Worm (Caenorhabditis elegans) whole organism, L4 larva: ENCODE results near the gene srx-23.

ENCODE experiments used
- F10B5.3 ChIP-seq: sonication (generic microtip); optimal IDR thresholded peaks from 2 replicates; lab custom pipeline; 2016; ENCODE audit warnings: mild to moderate bottlenecking, missing genetic modification characterization, missing compliant biosample characterization
- F26F4.8 ChIP-seq: fragments of 200-800 bp; sonication (Bioruptor generic); conservative IDR thresholded peaks from 2 replicates; pipeline ENCODE4 v1.3.6; 2022; ENCODE audit warnings: missing genetic modification characterization, missing compliant biosample characterization
- F44E2.7 ChIP-seq: fragments of 200-800 bp; sonication (Bioruptor generic); IDR thresholded peaks from 2 replicates; pipeline ENCODE4 v2.1.2; 2022; ENCODE audit warnings: missing genetic modification characterization, missing compliant biosample characterization
- F49E8.2 ChIP-seq: sonication (generic microtip); optimal IDR thresholded peaks from 2 replicates; lab custom pipeline; 2016; ENCODE audit warnings: missing compliant biosample characterization, mild to moderate bottlenecking, missing genetic modification characterization, borderline replicate concordance
- Y75B8A.6 ChIP-seq: fragments of 200-800 bp; sonication (Bioruptor generic); IDR thresholded peaks from 2 replicates; pipeline ENCODE4 v1.3.6; 2022; ENCODE audit warnings: missing genetic modification reagents, missing genetic modification characterization, missing compliant biosample characterization
- ZK337.2 ChIP-seq: fragments of 200-800 bp; sonication (Bioruptor generic); IDR thresholded peaks from 2 replicates; pipeline ENCODE4 v1.3.6; 2022; ENCODE audit warnings: missing genetic modification reagents, missing genetic modification characterization, missing compliant biosample characterization
- aha-1 ChIP-seq: fragments of 150-350 bp; peaks from one replicate; lab custom pipeline; 2014; ENCODE audit warnings: missing biosample characterization, missing genetic modification characterization
- attf-4 ChIP-seq: sonication (generic microtip); optimal IDR thresholded peaks from 3 replicates; lab custom pipeline; 2017; ENCODE audit warnings: missing biosample characterization, missing genetic modification characterization
- ceh-28 ChIP-seq: fragments of 150-350 bp; optimal IDR thresholded peaks from 2 replicates; lab custom pipeline; 2014; ENCODE audit warnings: missing biosample characterization, missing genetic modification reagents, missing genetic modification characterization
- ceh-32 ChIP-seq: sonication (generic microtip); optimal IDR thresholded peaks from 2 replicates; lab custom pipeline; 2016; ENCODE audit warnings: mild to moderate bottlenecking, missing genetic modification characterization, missing compliant biosample characterization; ENCODE audit not compliant: poor library complexity
- ceh-44 ChIP-seq: fragments of 200-800 bp; sonication (Bioruptor generic); IDR thresholded peaks from 2 replicates; pipeline ENCODE4 v1.3.6; 2022; ENCODE audit warnings: missing genetic modification reagents, missing genetic modification characterization, missing compliant biosample characterization
- ceh-82 ChIP-seq: sonication (generic microtip); optimal IDR thresholded peaks from 2 replicates; lab custom pipeline; 2017; ENCODE audit warnings: missing biosample characterization, missing genetic modification characterization
- ces-1 ChIP-seq: fragments of 150-350 bp; sonication (generic microtip); optimal IDR thresholded peaks from 4 replicates; lab custom pipeline; 2014; ENCODE audit warnings: missing biosample characterization, missing genetic modification reagents, missing genetic modification characterization
- daf-12 ChIP-seq: fragments of 150-350 bp; optimal IDR thresholded peaks from 2 replicates; lab custom pipeline; 2014; ENCODE audit warnings: missing biosample characterization, missing genetic modification reagents, missing genetic modification characterization
- daf-16 ChIP-seq, 3 experiments: sonication (generic microtip); optimal IDR thresholded peaks; 2 replicates each; lab custom pipeline; 2016 to 2017; ENCODE audit warnings: missing genetic modification characterization in 3 of 3, missing genetic modification reagents in 3 of 3, mild to moderate bottlenecking in 2 of 3, missing compliant biosample characterization in 2 of 3, missing biosample characterization in 1 of 3, moderate library complexity in 1 of 3
- daf-8 ChIP-seq: fragments of 200-800 bp; sonication (Bioruptor generic); IDR thresholded peaks from 2 replicates; pipeline ENCODE4 v1.3.6; 2022; ENCODE audit warnings: missing genetic modification characterization, missing compliant biosample characterization
- dmd-8 ChIP-seq: fragments of 200-800 bp; sonication (Bioruptor generic); IDR thresholded peaks from 2 replicates; pipeline ENCODE4 v1.3.6; 2022; ENCODE audit warnings: missing genetic modification characterization, missing compliant biosample characterization
- duxl-1 ChIP-seq: sonication (generic microtip); optimal IDR thresholded peaks from 2 replicates; lab custom pipeline; 2016; ENCODE audit warnings: mild to moderate bottlenecking, missing genetic modification characterization, moderate library complexity, missing compliant biosample characterization; ENCODE audit not compliant: poor library complexity
- egl-43 ChIP-seq: fragments of 200-800 bp; sonication (Bioruptor generic); IDR thresholded peaks from 2 replicates; pipeline ENCODE4 v1.3.6; 2022; ENCODE audit warnings: missing genetic modification reagents, missing genetic modification characterization, missing compliant biosample characterization
- hif-1 ChIP-seq, 2 experiments: sonication (generic microtip); optimal IDR thresholded peaks; 2 replicates each; lab custom pipeline; 2016 to 2017; ENCODE audit warnings: missing compliant biosample characterization in 2 of 2, missing genetic modification characterization in 2 of 2, missing genetic modification reagents in 2 of 2, missing genotype in 2 of 2, mild to moderate bottlenecking in 1 of 2
- hlh-30 ChIP-seq: sonication (generic microtip); optimal IDR thresholded peaks from 2 replicates; lab custom pipeline; 2017; ENCODE audit warnings: antibody characterized with exemption, mild to moderate bottlenecking, missing genetic modification characterization, missing compliant biosample characterization; ENCODE audit not compliant: insufficient read depth
- lin-1 ChIP-seq: fragments of 200-800 bp; sonication (Bioruptor generic); IDR thresholded peaks from 2 replicates; pipeline ENCODE4 v1.3.6; 2022; ENCODE audit warnings: missing genetic modification reagents, missing genetic modification characterization, missing compliant biosample characterization
- lin-29 ChIP-seq: fragments of 200-800 bp; sonication (Bioruptor generic); IDR thresholded peaks from 2 replicates; pipeline ENCODE4 v1.3.6; 2022; ENCODE audit warnings: missing genetic modification reagents, missing genetic modification characterization, missing compliant biosample characterization
- lin-38 ChIP-seq: fragments of 200-800 bp; sonication (Bioruptor generic); IDR thresholded peaks from 2 replicates; pipeline ENCODE4 v1.3.6; 2022; ENCODE audit warnings: missing genetic modification reagents, missing genetic modification characterization, missing compliant biosample characterization
- madf-5 ChIP-seq, 2 experiments: fragments of 200-800 bp; sonication (Bioruptor generic); IDR thresholded peaks; 2 replicates each; pipeline ENCODE4 v1.3.6; 2022; ENCODE audit warnings: missing compliant biosample characterization in 2 of 2, missing genetic modification characterization in 2 of 2
- madf-9 ChIP-seq: fragments of 200-800 bp; sonication (Bioruptor generic); conservative IDR thresholded peaks from 2 replicates; pipeline ENCODE4 v1.3.6; 2022; ENCODE audit warnings: missing genetic modification reagents, missing genetic modification characterization, missing compliant biosample characterization
- mdt-29 ChIP-seq: fragments of 200-800 bp; sonication (Bioruptor generic); IDR thresholded peaks from 2 replicates; pipeline ENCODE4 v1.3.6; 2022; ENCODE audit warnings: missing genetic modification reagents, missing genetic modification characterization, missing compliant biosample characterization
- mep-1 ChIP-seq: fragments of 150-350 bp; sonication (generic microtip); optimal IDR thresholded peaks from 3 replicates; lab custom pipeline; 2014; ENCODE audit warnings: missing biosample characterization, missing genetic modification characterization
- nhr-10 ChIP-seq: fragments of 150-350 bp; optimal IDR thresholded peaks from 2 replicates; lab custom pipeline; 2014; ENCODE audit warnings: missing biosample characterization, missing genetic modification characterization
- nhr-102 ChIP-seq: sonication (generic microtip); optimal IDR thresholded peaks from 2 replicates; lab custom pipeline; 2016; ENCODE audit warnings: mild to moderate bottlenecking, missing genetic modification characterization, moderate library complexity, missing compliant biosample characterization
- nhr-11 ChIP-seq: fragments of 150-350 bp; optimal IDR thresholded peaks from 2 replicates; lab custom pipeline; 2014; ENCODE audit warnings: missing biosample characterization, missing genetic modification characterization
- nhr-25 ChIP-seq: sonication (generic microtip); optimal IDR thresholded peaks from 2 replicates; lab custom pipeline; 2017; ENCODE audit warnings: missing genetic modification characterization, mild to moderate bottlenecking, missing compliant biosample characterization, antibody characterized with exemption, moderate library complexity, borderline replicate concordance; ENCODE audit not compliant: insufficient read depth
- nhr-28 ChIP-seq: fragments of 150-350 bp; optimal IDR thresholded peaks from 2 replicates; lab custom pipeline; 2014; ENCODE audit warnings: missing biosample characterization, missing genetic modification characterization
- nhr-41 ChIP-seq: fragments of 200-800 bp; sonication (Bioruptor generic); IDR thresholded peaks from 2 replicates; pipeline ENCODE4 v1.3.6; 2022; ENCODE audit warnings: missing genetic modification reagents, missing genetic modification characterization, missing compliant biosample characterization
- nhr-76 ChIP-seq: fragments of 150-350 bp; optimal IDR thresholded peaks from 2 replicates; lab custom pipeline; 2014; ENCODE audit warnings: missing biosample characterization, missing genetic modification characterization
- nhr-77 ChIP-seq: fragments of 150-350 bp; optimal IDR thresholded peaks from 2 replicates; lab custom pipeline; 2014; ENCODE audit warnings: missing biosample characterization, missing genetic modification characterization
- pha-4 ChIP-seq, 2 experiments: fragments of 150-350 bp in 1 of 2; fragments of 200-800 bp in 1 of 2; sonication (Bioruptor generic) in 1 of 2; IDR thresholded peaks in 1 of 2; optimal IDR thresholded peaks in 1 of 2; 2 replicates each; pipeline versions ENCODE4 v1.3.6 to Lab custom; 2014 to 2022; ENCODE audit warnings: missing genetic modification characterization in 2 of 2, missing genetic modification reagents in 2 of 2, missing biosample characterization in 1 of 2, missing compliant biosample characterization in 1 of 2
- php-3 ChIP-seq: fragments of 200-800 bp; sonication (Bioruptor generic); IDR thresholded peaks from 2 replicates; pipeline ENCODE4 v1.3.6; 2022; ENCODE audit warnings: missing genetic modification reagents, missing genetic modification characterization, missing compliant biosample characterization
- pqm-1 ChIP-seq: sonication (generic microtip); optimal IDR thresholded peaks from 2 replicates; lab custom pipeline; 2017; ENCODE audit warnings: missing biosample characterization, missing genetic modification characterization
- rbr-2 ChIP-seq: sonication (generic microtip); optimal IDR thresholded peaks from 2 replicates; lab custom pipeline; 2016; ENCODE audit warnings: missing genotype, missing genetic modification characterization, missing compliant biosample characterization
- saeg-2 ChIP-seq: fragments of 200-800 bp; sonication (Bioruptor generic); IDR thresholded peaks from 2 replicates; pipeline ENCODE4 v1.3.6; 2022; ENCODE audit warnings: missing genetic modification reagents, missing genetic modification characterization, missing compliant biosample characterization
- sdz-12 ChIP-seq: fragments of 200-800 bp; sonication (Bioruptor generic); optimal IDR thresholded peaks from 2 replicates; lab custom pipeline; 2018; ENCODE audit warnings: mild to moderate bottlenecking, missing genetic modification characterization, missing compliant biosample characterization
- skn-1 ChIP-seq: fragments of 150-350 bp; optimal IDR thresholded peaks from 2 replicates; lab custom pipeline; 2014; ENCODE audit warnings: missing biosample characterization, missing genetic modification characterization
- spr-1 ChIP-seq: sonication (generic microtip); optimal IDR thresholded peaks from 2 replicates; lab custom pipeline; 2016; ENCODE audit warnings: mild to moderate bottlenecking, missing genetic modification characterization, missing compliant biosample characterization
- spr-3 ChIP-seq: fragments of 200-800 bp; sonication (Bioruptor generic); optimal IDR thresholded peaks from 2 replicates; lab custom pipeline; 2018; ENCODE audit warnings: mild to moderate bottlenecking, missing genetic modification characterization, missing compliant biosample characterization
- tra-1 ChIP-seq: fragments of 200-800 bp; sonication (Bioruptor generic); IDR thresholded peaks from 2 replicates; pipeline ENCODE4 v1.3.6; 2022; ENCODE audit warnings: missing genetic modification reagents, missing genetic modification characterization, missing compliant biosample characterization
- zfp-3 ChIP-seq: fragments of 200-800 bp; sonication (Bioruptor generic); conservative IDR thresholded peaks from 2 replicates; pipeline ENCODE4 v1.3.6; 2022; ENCODE audit warnings: missing genetic modification reagents, missing genetic modification characterization, missing compliant biosample characterization
- zip-11 ChIP-seq: fragments of 200-800 bp; sonication (Bioruptor generic); IDR thresholded peaks from 2 replicates; pipeline ENCODE4 v1.3.6; 2022; ENCODE audit warnings: missing genetic modification characterization, missing compliant biosample characterization
- ztf-11 ChIP-seq: fragments of 150-350 bp; optimal IDR thresholded peaks from 2 replicates; lab custom pipeline; 2014; ENCODE audit warnings: missing biosample characterization, missing genetic modification characterization
- ztf-7 ChIP-seq: fragments of 150-350 bp; optimal IDR thresholded peaks from 2 replicates; lab custom pipeline; 2014; ENCODE audit warnings: missing biosample characterization, missing genetic modification characterization

srx-23 gene

DNA sequence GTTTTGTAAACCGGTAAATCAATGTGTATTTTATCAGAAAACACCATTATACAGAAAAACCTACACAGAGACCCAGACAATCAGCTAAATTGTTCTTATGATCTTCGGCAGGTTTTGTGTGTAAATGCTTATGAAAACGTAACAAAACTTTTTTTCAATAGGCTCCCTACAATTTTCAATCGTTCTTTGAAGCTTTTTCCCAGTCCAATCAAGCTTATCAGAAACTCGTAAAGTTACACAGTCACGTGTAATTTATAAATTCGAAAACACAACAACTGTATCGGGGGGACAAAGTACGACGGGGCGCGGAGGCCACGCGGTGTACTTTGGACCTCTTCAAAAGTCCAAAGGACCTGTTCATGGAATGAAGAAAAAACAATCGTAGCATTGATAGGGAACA is 48.1 kb downstream of the srx-23 start (continued):
- no peak for TF ChIP-seq tra-1 (GFP tag; lab: Robert Waterston, UW)
- no peak for TF ChIP-seq egl-43 (GFP tag; lab: Robert Waterston, UW)
- no peak for TF ChIP-seq madf-5 (GFP tag; IDR thresholded peaks at IDR 0.05; lab: Robert Waterston, UW)
- TF ChIP-seq lin-1 (GFP tag; lab: Robert Waterston, UW), result 0 out of 2 replicates have a peak, but pooled peaks have one; percentile 31
- TF ChIP-seq hlh-30 (tag; lab: Kevin White, UChicago), result peak; percentile 89
- no peak for TF ChIP-seq dmd-8 (GFP tag; lab: Robert Waterston, UW)
- no peak for TF ChIP-seq ceh-82 (tag; lab: Kevin White, UChicago)
- TF ChIP-seq nhr-11, result no peak
- peak; percentile 60 for TF ChIP-seq nhr-77
- no peak for TF ChIP-seq madf-9 (GFP tag; lab: Robert Waterston, UW)
- no peak for TF ChIP-seq nhr-25
- no peak for TF ChIP-seq ztf-11
- TF ChIP-seq F44E2.7, result no peak
- TF ChIP-seq zip-11 (GFP tag; lab: Robert Waterston, UW), result no peak
- no peak for TF ChIP-seq attf-4
- TF ChIP-seq mep-1 (tag; lab: Kevin White, UChicago), result peak; percentile 78
- TF ChIP-seq daf-16 (GFP tag; optimal IDR thresholded peaks at IDR 0.05; lab: Kevin White, UChicago), result peak in 1 of 2 experiments; percentile 52
- peak; percentile 94 for TF ChIP-seq daf-16 (tag; optimal IDR thresholded peaks at IDR 0.05; lab: Kevin White, UChicago)
- peak; percentile 47 for TF ChIP-seq aha-1 (tag; lab: Kevin White, UChicago)
- TF ChIP-seq saeg-2 (GFP tag; lab: Robert Waterston, UW), result no peak
- TF ChIP-seq rbr-2 (tag; lab: Kevin White, UChicago), result peak; percentile 13
- TF ChIP-seq php-3 (GFP tag; lab: Robert Waterston, UW), result peak; percentile 93
- peak; percentile 34; the same call in 1 of the 2 replicates for TF ChIP-seq lin-38 (GFP tag; lab: Robert Waterston, UW)
- TF ChIP-seq nhr-76 (tag; lab: Kevin White, UChicago), result no peak
- no peak for TF ChIP-seq ztf-7 (tag; lab: Kevin White, UChicago)
- no peak for TF ChIP-seq ces-1 (GFP tag; lab: Kevin White, UChicago)
- TF ChIP-seq nhr-102, result peak; percentile 73
- no peak for TF ChIP-seq skn-1 (tag; lab: Kevin White, UChicago)
- TF ChIP-seq ceh-28, result no peak
- no peak for TF ChIP-seq pqm-1
- peak; percentile 86 for TF ChIP-seq mdt-29
- TF ChIP-seq daf-8 (GFP tag; lab: Robert Waterston, UW), result no peak
- no peak for TF ChIP-seq nhr-41 (GFP tag; lab: Robert Waterston, UW)
- no peak for TF ChIP-seq spr-3 (GFP tag; lab: Kevin White, UChicago)
- TF ChIP-seq zfp-3 (GFP tag; lab: Robert Waterston, UW), result 0 out of 2 replicates have a peak, but pooled peaks have one; percentile 23
- peak in 1 of 2 experiments; percentile 47 for TF ChIP-seq hif-1 (tag; optimal IDR thresholded peaks at IDR 0.05; lab: Kevin White, UChicago)
- no peak for TF ChIP-seq ceh-32 (tag; lab: Kevin White, UChicago)
- no peak for TF ChIP-seq F26F4.8 (GFP tag; lab: Robert Waterston, UW)
- TF ChIP-seq ZK337.2 (GFP tag; lab: Robert Waterston, UW), result no peak
- peak; percentile 80 for TF ChIP-seq duxl-1
- no peak for TF ChIP-seq F10B5.3 (tag; lab: Kevin White, UChicago)
- TF ChIP-seq spr-1, result peak; percentile 25
- 0 out of 2 replicates have a peak, but pooled peaks have one; percentile 11 for TF ChIP-seq pha-4 (GFP tag; IDR thresholded peaks at IDR 0.05; lab: Robert Waterston, UW)
- no peak for TF ChIP-seq pha-4 (tag; optimal IDR thresholded peaks at IDR 0.05; lab: Kevin White, UChicago)
- TF ChIP-seq daf-12 (tag; lab: Kevin White, UChicago), result no peak
- no peak for TF ChIP-seq ceh-44
- peak; percentile 61 for TF ChIP-seq nhr-10 (tag; lab: Kevin White, UChicago)
- no peak for TF ChIP-seq F49E8.2
- TF ChIP-seq sdz-12 (GFP tag; lab: Kevin White, UChicago), result no peak
- no peak for TF ChIP-seq lin-29 (GFP tag; lab: Robert Waterston, UW)
- no peak for TF ChIP-seq Y75B8A.6
- TF ChIP-seq nhr-28 (tag; lab: Kevin White, UChicago), result peak; percentile 19
